Fruit fly (Drosophila melanogaster) whole organism, embryonic: Measurements from ENCODE around the gene Tssk.
A peak's percentile ranks its signal among the peaks of the same experiment; 100 is the strongest.

ENCODE experiments used
- Atf6 ChIP-seq: fragments of 200-800 bp; sonication (Bioruptor generic); IDR thresholded peaks from 2 replicates; pipeline ENCODE4 v1.3.6; 2022; ENCODE audit warnings: missing biosample characterization, missing genetic modification characterization
- CG11093 ChIP-seq: fragments of 200-800 bp; sonication (Bioruptor generic); IDR thresholded peaks from 3 replicates; pipeline ENCODE4 v1.3.6; 2022; ENCODE audit warnings: missing biosample characterization, missing genetic modification characterization
- CG11398 ChIP-seq: fragments of 200-800 bp; sonication (Bioruptor generic); optimal IDR thresholded peaks from 2 replicates; lab custom pipeline; 2016; ENCODE audit warnings: missing biosample characterization, missing genetic modification characterization
- CG11504 ChIP-seq: fragments of 200-800 bp; sonication (Bioruptor generic); optimal IDR thresholded peaks from 3 replicates; lab custom pipeline; 2019; ENCODE audit warnings: missing biosample characterization, mild to moderate bottlenecking, missing genetic modification characterization, moderate library complexity
- CG14667 ChIP-seq: fragments of 200-800 bp; sonication (Bioruptor generic); IDR thresholded peaks from 2 replicates; pipeline ENCODE4 v1.3.6; 2022; ENCODE audit warnings: missing biosample characterization, missing genetic modification characterization
- CG15479 ChIP-seq: fragments of 200-800 bp; sonication (Bioruptor generic); optimal IDR thresholded peaks from 3 replicates; lab custom pipeline; 2019; ENCODE audit warnings: missing biosample characterization, mild to moderate bottlenecking, missing genetic modification characterization, moderate library complexity
- CG15696 ChIP-seq: fragments of 200-800 bp; sonication (Bioruptor generic); optimal IDR thresholded peaks from 2 replicates; lab custom pipeline; 2019; ENCODE audit warnings: missing biosample characterization, mild to moderate bottlenecking, missing genetic modification characterization, moderate library complexity
- CG1603 ChIP-seq: fragments of 200-800 bp; sonication (Bioruptor generic); optimal IDR thresholded peaks from 2 replicates; lab custom pipeline; 2019; ENCODE audit warnings: missing biosample characterization, mild to moderate bottlenecking, missing genetic modification characterization, moderate library complexity
- CG16813 ChIP-seq: fragments of 200-800 bp; sonication (Bioruptor generic); IDR thresholded peaks from 3 replicates; pipeline ENCODE4 v1.3.6; 2022; ENCODE audit warnings: missing biosample characterization, missing genetic modification characterization; ENCODE audit not compliant: partially characterized antibody
- CG17568 ChIP-seq: fragments of 200-800 bp; sonication (Bioruptor generic); optimal IDR thresholded peaks from 2 replicates; lab custom pipeline; 2018; ENCODE audit warnings: missing biosample characterization, mild to moderate bottlenecking, missing genetic modification characterization, moderate library complexity
- CG18262 ChIP-seq: fragments of 200-800 bp; optimal IDR thresholded peaks from 3 replicates; lab custom pipeline; 2019; ENCODE audit warnings: missing biosample characterization, mild to moderate bottlenecking, missing genetic modification characterization, moderate library complexity
- CG18476 ChIP-seq: fragments of 200-800 bp; sonication (Bioruptor generic); optimal IDR thresholded peaks from 2 replicates; lab custom pipeline; 2016; ENCODE audit warnings: missing biosample characterization, mild to moderate bottlenecking, missing genetic modification characterization
- CG33557 ChIP-seq: fragments of 200-800 bp; sonication (Bioruptor generic); optimal IDR thresholded peaks from 2 replicates; lab custom pipeline; 2019; ENCODE audit warnings: missing biosample characterization, mild to moderate bottlenecking, missing genetic modification characterization, moderate library complexity
- CG34224 ChIP-seq: fragments of 200-800 bp; sonication (Bioruptor generic); IDR thresholded peaks from 3 replicates; pipeline ENCODE4 v1.3.6; 2022; ENCODE audit warnings: missing biosample characterization, missing genetic modification characterization; ENCODE audit not compliant: partially characterized antibody
- CG3726 ChIP-seq: fragments of 200-800 bp; sonication (Bioruptor generic); IDR thresholded peaks from 3 replicates; pipeline ENCODE4, ENCODE4 v1.3.6; 2022; ENCODE audit warnings: missing biosample characterization, missing genetic modification characterization
- CG5180 ChIP-seq: fragments of 200-800 bp; sonication (Bioruptor generic); optimal IDR thresholded peaks from 3 replicates; lab custom pipeline; 2017; ENCODE audit warnings: missing biosample characterization, missing genetic modification characterization, mild to moderate bottlenecking, moderate library complexity, missing genetic modification reagents
- CG6254 ChIP-seq: fragments of 200-800 bp; sonication (Bioruptor generic); optimal IDR thresholded peaks from 3 replicates; lab custom pipeline; 2017; ENCODE audit warnings: mild to moderate bottlenecking, missing biosample characterization, missing genetic modification reagents, missing genetic modification characterization
- CG6765 ChIP-seq: fragments of 200-800 bp; sonication (Bioruptor generic); optimal IDR thresholded peaks from 3 replicates; lab custom pipeline; 2017; ENCODE audit warnings: missing biosample characterization, mild to moderate bottlenecking, missing genetic modification characterization
- CG6813 ChIP-seq: fragments of 200-800 bp; sonication (Bioruptor generic); optimal IDR thresholded peaks from 2 replicates; lab custom pipeline; 2017; ENCODE audit warnings: missing biosample characterization, missing genetic modification characterization, mild to moderate bottlenecking, moderate library complexity, missing genetic modification reagents
- CG8359 ChIP-seq: fragments of 200-800 bp; sonication (Bioruptor generic); optimal IDR thresholded peaks from 2 replicates; lab custom pipeline; 2017; ENCODE audit warnings: missing biosample characterization, mild to moderate bottlenecking, missing genetic modification characterization, borderline replicate concordance
- CG8388 ChIP-seq: fragments of 200-800 bp; sonication (Bioruptor generic); optimal IDR thresholded peaks from 2 replicates; lab custom pipeline; 2019; ENCODE audit warnings: missing biosample characterization, mild to moderate bottlenecking, missing genetic modification characterization, moderate library complexity
- CoRest ChIP-seq: fragments of 200-800 bp; sonication (Bioruptor generic); optimal IDR thresholded peaks from 3 replicates; lab custom pipeline; 2018; ENCODE audit warnings: missing biosample characterization, mild to moderate bottlenecking, missing genetic modification characterization, moderate library complexity
- Deaf1 ChIP-seq: fragments of 200-800 bp; optimal IDR thresholded peaks from 3 replicates; lab custom pipeline; 2019; ENCODE audit warnings: missing biosample characterization, mild to moderate bottlenecking, missing genetic modification characterization, moderate library complexity
- Dfd ChIP-seq, 2 experiments: fragments of >200 bp; optimal IDR thresholded peaks; 2 replicates each; lab custom pipeline; 2017; ENCODE audit warnings: missing biosample characterization in 2 of 2, missing genetic modification characterization in 2 of 2
- E2f2 ChIP-seq: fragments of 200-800 bp; sonication (Bioruptor generic); IDR thresholded peaks from 2 replicates; pipeline ENCODE4 v1.3.6; 2022; ENCODE audit warnings: missing biosample characterization, missing genetic modification characterization
- ERR ChIP-seq: fragments of 200-800 bp; sonication (Bioruptor generic); optimal IDR thresholded peaks from 2 replicates; lab custom pipeline; 2016; ENCODE audit warnings: missing biosample characterization, missing genetic modification characterization
- HLH54F ChIP-seq: fragments of 200-800 bp; sonication (Bioruptor generic); optimal IDR thresholded peaks from 3 replicates; lab custom pipeline; 2016; ENCODE audit warnings: missing biosample characterization, missing genetic modification characterization
- Hey ChIP-seq: fragments of 200-800 bp; sonication (Bioruptor generic); optimal IDR thresholded peaks from 3 replicates; lab custom pipeline; 2018; ENCODE audit warnings: missing biosample characterization, mild to moderate bottlenecking, missing genetic modification characterization
- NK7.1 ChIP-seq: fragments of 200-800 bp; sonication (Bioruptor generic); optimal IDR thresholded peaks from 3 replicates; lab custom pipeline; 2016; ENCODE audit warnings: missing biosample characterization, missing genetic modification characterization
- Rfx ChIP-seq: fragments of 200-800 bp; sonication (Bioruptor generic); IDR thresholded peaks from 2 replicates; pipeline ENCODE4 v1.3.6; 2022; ENCODE audit warnings: missing biosample characterization, missing genetic modification characterization
- Sox100B ChIP-seq: fragments of 200-800 bp; sonication (Bioruptor generic); optimal IDR thresholded peaks from 3 replicates; lab custom pipeline; 2018; ENCODE audit warnings: missing biosample characterization, mild to moderate bottlenecking, missing genetic modification characterization
- Taf1 ChIP-seq: fragments of 200-800 bp; sonication (Bioruptor generic); IDR thresholded peaks from 2 replicates; pipeline ENCODE4 v1.3.6; 2022; ENCODE audit warnings: missing biosample characterization, missing genetic modification characterization
- YL-1 ChIP-seq: fragments of 200-800 bp; sonication (Bioruptor generic); optimal IDR thresholded peaks from 3 replicates; lab custom pipeline; 2017; ENCODE audit warnings: missing biosample characterization, mild to moderate bottlenecking, missing genetic modification characterization
- ab ChIP-seq: fragments of 200-800 bp; sonication (Bioruptor generic); optimal IDR thresholded peaks from 2 replicates; lab custom pipeline; 2016; ENCODE audit warnings: missing biosample characterization, missing genetic modification characterization
- ac ChIP-seq: fragments of 200-800 bp; sonication (Bioruptor generic); optimal IDR thresholded peaks from 3 replicates; lab custom pipeline; 2017; ENCODE audit warnings: missing biosample characterization, mild to moderate bottlenecking, missing genetic modification characterization
- bigmax ChIP-seq: fragments of 200-800 bp; sonication (Bioruptor generic); optimal IDR thresholded peaks from 2 replicates; lab custom pipeline; 2018; ENCODE audit warnings: missing biosample characterization, mild to moderate bottlenecking, missing genetic modification characterization
- bsh ChIP-seq, 2 experiments: fragments of 200-800 bp; sonication (Bioruptor generic); optimal IDR thresholded peaks; 2 replicates each; lab custom pipeline; 2017 to 2018; ENCODE audit warnings: mild to moderate bottlenecking in 2 of 2, missing biosample characterization in 2 of 2, missing genetic modification characterization in 2 of 2, moderate library complexity in 1 of 2
- croc ChIP-seq: fragments of 200-800 bp; sonication (Bioruptor generic); conservative IDR thresholded peaks from 3 replicates; pipeline ENCODE4 v1.3.6; 2022; ENCODE audit warnings: missing biosample characterization, missing genetic modification characterization
- cwo ChIP-seq: fragments of 200-800 bp; sonication (Bioruptor generic); optimal IDR thresholded peaks from 3 replicates; lab custom pipeline; 2017; ENCODE audit warnings: missing biosample characterization, missing genetic modification characterization, mild to moderate bottlenecking, moderate library complexity, missing genetic modification reagents
- danr ChIP-seq: fragments of 200-800 bp; sonication (Bioruptor generic); IDR thresholded peaks from 2 replicates; pipeline ENCODE4 v1.3.6; 2022; ENCODE audit warnings: missing biosample characterization, missing genetic modification characterization
- exex ChIP-seq: fragments of 200-800 bp; sonication (Bioruptor generic); optimal IDR thresholded peaks from 4 replicates; lab custom pipeline; 2018; ENCODE audit warnings: missing biosample characterization, mild to moderate bottlenecking, missing genetic modification characterization, moderate library complexity
- ken ChIP-seq: fragments of 200-800 bp; sonication (Bioruptor generic); IDR thresholded peaks from 3 replicates; pipeline ENCODE4 v1.3.6; 2022; ENCODE audit warnings: missing biosample characterization, missing genetic modification characterization
- mam ChIP-seq: fragments of 200-800 bp; sonication (Bioruptor generic); optimal IDR thresholded peaks from 3 replicates; lab custom pipeline; 2016; ENCODE audit warnings: missing biosample characterization, missing genetic modification characterization
- sna ChIP-seq: fragments of 200-800 bp; sonication (Bioruptor generic); IDR thresholded peaks from 2 replicates; pipeline ENCODE4 v1.3.6; 2022; ENCODE audit warnings: missing biosample characterization, missing genetic modification characterization; ENCODE audit not compliant: partially characterized antibody
- ssp ChIP-seq: fragments of 200-800 bp; sonication (Bioruptor generic); IDR thresholded peaks from 2 replicates; pipeline ENCODE4 v1.3.6; 2022; ENCODE audit warnings: missing biosample characterization, missing genetic modification characterization
- stwl ChIP-seq: fragments of 200-800 bp; sonication (Bioruptor generic); optimal IDR thresholded peaks from 3 replicates; lab custom pipeline; 2018; ENCODE audit warnings: missing biosample characterization, mild to moderate bottlenecking, missing genetic modification characterization, moderate library complexity
- tna ChIP-seq: fragments of 200-800 bp; sonication (Bioruptor generic); IDR thresholded peaks from 2 replicates; pipeline ENCODE4 v1.3.6; 2022; ENCODE audit warnings: missing biosample characterization, missing genetic modification characterization; ENCODE audit not compliant: partially characterized antibody
- unpg ChIP-seq: fragments of 200-800 bp; sonication (Bioruptor generic); optimal IDR thresholded peaks from 3 replicates; lab custom pipeline; 2018; ENCODE audit warnings: missing biosample characterization, mild to moderate bottlenecking, missing genetic modification characterization, moderate library complexity
- vvl ChIP-seq: fragments of 200-800 bp; sonication (Bioruptor generic); IDR thresholded peaks from 2 replicates; pipeline ENCODE4 v1.3.6; 2022; ENCODE audit warnings: missing biosample characterization, missing genetic modification characterization

Gene Tssk

dm6 chr3R:18572845-18573490, 25.5 kb upstream of the Tssk start, which contains the start of the genes CG7694 and fray (continued):
- no peak for TF ChIP-seq CG11093
- TF ChIP-seq unpg: no peak
- TF ChIP-seq CG1603 (tag; lab: Kevin White, UChicago): peak; percentile 63
- TF ChIP-seq tna (GFP tag; lab: Robert Waterston, UW): no peak
- no peak for TF ChIP-seq CG8388
- TF ChIP-seq HLH54F (GFP tag; lab: Kevin White, UChicago): no peak
- no peak for TF ChIP-seq Rfx (GFP tag; lab: Robert Waterston, UW)
- peak; percentile 89 for TF ChIP-seq E2f2 (GFP tag; lab: Robert Waterston, UW)
- TF ChIP-seq sna: 0 out of 2 replicates have a peak, but pooled peaks have one; percentile 33
- TF ChIP-seq CG16813 (GFP tag; lab: Robert Waterston, UW): no peak
- TF ChIP-seq CG8359: no peak
- TF ChIP-seq YL-1 (GFP tag; lab: Kevin White, UChicago): no peak
- TF ChIP-seq Taf1 (GFP tag; lab: Robert Waterston, UW): no peak
- no peak for TF ChIP-seq bsh (GFP tag; optimal IDR thresholded peaks at IDR 0.05; lab: Kevin White, UChicago)
- no peak for TF ChIP-seq CG6254
- TF ChIP-seq stwl (tag; lab: Kevin White, UChicago): peak; percentile 53
- TF ChIP-seq CG14667: peak; percentile 43; the same call in 1 of the 2 replicates
- TF ChIP-seq exex (tag; lab: Kevin White, UChicago): no peak
- no peak for TF ChIP-seq mam (GFP tag; lab: Kevin White, UChicago)
- TF ChIP-seq Atf6 (GFP tag; lab: Robert Waterston, UW): no peak
- TF ChIP-seq cwo: no peak
- no peak for TF ChIP-seq CG11398 (GFP tag; lab: Kevin White, UChicago)
- TF ChIP-seq CG17568 (GFP tag; lab: Kevin White, UChicago): no peak
- no peak for TF ChIP-seq CG33557 (GFP tag; lab: Kevin White, UChicago)
- TF ChIP-seq CG34224: no peak
- no peak for TF ChIP-seq vvl (GFP tag; lab: Robert Waterston, UW)
- TF ChIP-seq ssp (GFP tag; lab: Robert Waterston, UW): no peak
- TF ChIP-seq danr: no peak
- TF ChIP-seq Sox100B (GFP tag; lab: Kevin White, UChicago): no peak

DNA sequence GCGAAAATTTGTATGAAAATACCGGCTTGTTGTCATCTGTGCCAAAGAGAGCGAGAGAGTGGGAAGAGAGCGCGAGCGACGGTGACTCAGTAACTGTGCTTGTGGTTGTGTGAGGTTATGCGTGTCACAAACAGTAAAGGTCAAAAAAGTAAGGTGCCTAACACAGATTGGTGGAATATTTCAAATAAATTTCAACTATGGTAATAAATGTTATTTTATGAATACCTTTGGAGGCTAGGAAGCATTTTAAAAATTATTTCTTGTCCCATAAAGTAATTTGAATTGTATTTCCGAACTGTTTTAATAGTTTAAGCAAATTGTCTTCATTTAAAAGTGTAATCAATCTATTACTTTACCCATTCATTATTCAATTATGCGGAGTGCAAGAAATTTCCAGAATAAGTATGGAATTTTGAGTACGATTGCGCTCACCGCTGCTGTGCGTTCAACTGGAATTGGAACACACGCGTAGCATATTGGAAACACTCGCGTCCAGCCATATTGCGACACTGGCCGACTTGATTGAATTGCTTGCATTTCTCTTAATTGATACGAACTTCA, 24.7 kb upstream of the Tssk start:
- TF ChIP-seq croc: peak; percentile 89
- TF ChIP-seq CG6813: peak; percentile 89
- peak; percentile 95 for TF ChIP-seq CG11504 (tag; lab: Kevin White, UChicago)
- peak; percentile 90 for TF ChIP-seq CG6765 (GFP tag; lab: Kevin White, UChicago)
- peak; percentile 44 for TF ChIP-seq CG15479 (GFP tag; lab: Kevin White, UChicago)
- TF ChIP-seq ERR (GFP tag; lab: Kevin White, UChicago): peak; percentile 90
- TF ChIP-seq CG18262: peak; percentile 97
- peak; percentile 76 for TF ChIP-seq ab
- peak; percentile 98 for TF ChIP-seq CoRest (tag; lab: Kevin White, UChicago)
- no peak for TF ChIP-seq Dfd (GFP tag; optimal IDR thresholded peaks at IDR 0.05; lab: Kevin White, UChicago)
- TF ChIP-seq CG3726 (GFP tag; lab: Robert Waterston, UW): peak; percentile 73; the same call in 2 of the 3 replicates
- TF ChIP-seq bigmax (GFP tag; lab: Kevin White, UChicago): peak; percentile 20
- peak; percentile 77 for TF ChIP-seq Deaf1 (tag; lab: Kevin White, UChicago)
- TF ChIP-seq ac (GFP tag; lab: Kevin White, UChicago): peak; percentile 67
- TF ChIP-seq Hey (tag; lab: Kevin White, UChicago): peak; percentile 56
- TF ChIP-seq CG5180 (GFP tag; lab: Kevin White, UChicago): peak; percentile 84
- TF ChIP-seq CG15696 (tag; lab: Kevin White, UChicago): peak; percentile 65
- peak; percentile 85 for TF ChIP-seq NK7.1
- TF ChIP-seq ken (GFP tag; lab: Robert Waterston, UW): peak; percentile 77; the same call in 2 of the 3 replicates
- TF ChIP-seq CG18476 (GFP tag; lab: Kevin White, UChicago): peak; percentile 92
